Fruit fly (Drosophila melanogaster) whole organism, adult: ENCODE data around the gene bocks.
A peak's percentile ranks its signal among the peaks of the same experiment; 100 is the strongest.

Experiments used
- CG11617 ChIP-seq: fragments of 200-800 bp; sonication (Bioruptor generic); optimal IDR thresholded peaks from 2 replicates; lab custom pipeline; 2017; ENCODE audit warnings: mild to moderate bottlenecking, missing biosample characterization, missing genetic modification reagents, missing genetic modification characterization
- CG12768 ChIP-seq: fragments of 200-800 bp; sonication (Bioruptor generic); optimal IDR thresholded peaks from 2 replicates; lab custom pipeline; 2017; ENCODE audit warnings: missing biosample characterization, missing genetic modification characterization, mild to moderate bottlenecking, moderate library complexity, missing genetic modification reagents
- CG14711 ChIP-seq: fragments of 200-800 bp; sonication (Bioruptor generic); optimal IDR thresholded peaks from 2 replicates; lab custom pipeline; 2018; ENCODE audit warnings: missing biosample characterization, mild to moderate bottlenecking, missing genetic modification characterization, moderate library complexity
- CG1620 ChIP-seq: fragments of 200-800 bp; sonication (Bioruptor generic); optimal IDR thresholded peaks from 2 replicates; lab custom pipeline; 2016; ENCODE audit warnings: missing biosample characterization, missing genetic modification characterization
- CG33017 ChIP-seq: fragments of 200-800 bp; sonication (Bioruptor generic); optimal IDR thresholded peaks from 2 replicates; lab custom pipeline; 2018; ENCODE audit warnings: missing biosample characterization, mild to moderate bottlenecking, missing genetic modification characterization, moderate library complexity
- CG5204 ChIP-seq: fragments of 200-800 bp; sonication (Bioruptor generic); optimal IDR thresholded peaks from 2 replicates; lab custom pipeline; 2016; ENCODE audit warnings: missing biosample characterization, missing genetic modification characterization
- CG7045 ChIP-seq: fragments of 200-800 bp; sonication (Bioruptor generic); optimal IDR thresholded peaks from 2 replicates; lab custom pipeline; 2017; ENCODE audit warnings: missing biosample characterization, mild to moderate bottlenecking, missing genetic modification characterization
- CG7101 ChIP-seq: fragments of 200-800 bp; sonication (Bioruptor generic); optimal IDR thresholded peaks from 2 replicates; lab custom pipeline; 2018; ENCODE audit warnings: missing biosample characterization, mild to moderate bottlenecking, missing genetic modification characterization, moderate library complexity
- Clk ChIP-seq: fragments of 200-800 bp; sonication (Bioruptor generic); optimal IDR thresholded peaks from 2 replicates; lab custom pipeline; 2017; ENCODE audit warnings: missing biosample characterization, missing genetic modification characterization
- Crg-1 ChIP-seq: fragments of 200-800 bp; sonication (Bioruptor generic); optimal IDR thresholded peaks from 2 replicates; lab custom pipeline; 2016; ENCODE audit warnings: missing biosample characterization, missing genetic modification characterization
- Hr96 ChIP-seq: fragments of 200-800 bp; sonication (Bioruptor generic); optimal IDR thresholded peaks from 2 replicates; lab custom pipeline; 2016; ENCODE audit warnings: missing biosample characterization, missing genetic modification characterization
- Mnt ChIP-seq: fragments of 200-800 bp; sonication (Bioruptor generic); optimal IDR thresholded peaks from 2 replicates; lab custom pipeline; 2016; ENCODE audit warnings: missing biosample characterization, mild to moderate bottlenecking, missing genetic modification characterization
- bab1 ChIP-seq: fragments of 200-800 bp; sonication (Bioruptor generic); optimal IDR thresholded peaks from 3 replicates; lab custom pipeline; 2019; ENCODE audit warnings: missing biosample characterization, mild to moderate bottlenecking, missing genetic modification characterization, moderate library complexity
- cic ChIP-seq: fragments of 200-800 bp; sonication (Bioruptor generic); optimal IDR thresholded peaks from 2 replicates; lab custom pipeline; 2017; ENCODE audit warnings: missing biosample characterization, mild to moderate bottlenecking, missing genetic modification characterization, moderate library complexity
- cnc ChIP-seq, 2 experiments: fragments of >200 bp; optimal IDR thresholded peaks; 2 replicates each; lab custom pipeline; 2017
- kay ChIP-seq: fragments of 200-800 bp; sonication (Bioruptor generic); peaks from one replicate; lab custom pipeline; 2016; ENCODE audit warnings: missing biosample characterization, missing genetic modification characterization, borderline replicate concordance
- ovo ChIP-seq: fragments of 200-800 bp; sonication (Bioruptor generic); optimal IDR thresholded peaks from 2 replicates; lab custom pipeline; 2016; ENCODE audit warnings: missing biosample characterization, missing genetic modification characterization
- pad ChIP-seq: fragments of 200-800 bp; sonication (Bioruptor generic); optimal IDR thresholded peaks from 3 replicates; lab custom pipeline; 2017; ENCODE audit warnings: missing biosample characterization, missing genetic modification characterization, mild to moderate bottlenecking, moderate library complexity, missing genetic modification reagents
- tj ChIP-seq: fragments of 200-800 bp; sonication (Bioruptor generic); optimal IDR thresholded peaks from 3 replicates; lab custom pipeline; 2017; ENCODE audit warnings: missing biosample characterization, mild to moderate bottlenecking, missing genetic modification characterization, moderate library complexity
- toe ChIP-seq: fragments of 200-800 bp; sonication (Bioruptor generic); optimal IDR thresholded peaks from 2 replicates; lab custom pipeline; 2016; ENCODE audit warnings: missing biosample characterization, missing genetic modification characterization

bocks gene

dm6 chr3R:9598099-9598498 lies 7.3 kb upstream of the bocks start:
- TF ChIP-seq CG7045 (GFP tag; lab: Kevin White, UChicago), result no peak
- TF ChIP-seq CG7101 (tag; lab: Kevin White, UChicago), result no peak
- no peak for TF ChIP-seq kay (GFP tag; lab: Kevin White, UChicago)
- TF ChIP-seq ovo (GFP tag; lab: Kevin White, UChicago), result no peak
- TF ChIP-seq Hr96 (GFP tag; lab: Kevin White, UChicago), result no peak
- TF ChIP-seq CG5204 (GFP tag; lab: Kevin White, UChicago), result no peak
- TF ChIP-seq CG14711 (tag; lab: Kevin White, UChicago), result no peak
- no peak for TF ChIP-seq bab1 (GFP tag; lab: Kevin White, UChicago)
- no peak for TF ChIP-seq cnc (optimal IDR thresholded peaks at IDR 0.05; lab: Kevin White, UChicago)
- no peak for TF ChIP-seq Crg-1 (GFP tag; lab: Kevin White, UChicago)
- TF ChIP-seq cic, result no peak
- no peak for TF ChIP-seq Mnt (GFP tag; lab: Kevin White, UChicago)
- TF ChIP-seq CG33017 (tag; lab: Kevin White, UChicago), result no peak
- no peak for TF ChIP-seq Clk (GFP tag; lab: Kevin White, UChicago)
- TF ChIP-seq CG12768 (GFP tag; lab: Kevin White, UChicago), result no peak
- TF ChIP-seq CG11617, result no peak
- TF ChIP-seq toe (GFP tag; lab: Kevin White, UChicago), result no peak
- TF ChIP-seq CG1620, result no peak
- no peak for TF ChIP-seq tj
- TF ChIP-seq pad, result no peak

dm6 chr3R:9596615-9597014 lies 5.8 kb upstream of the bocks start:
- TF ChIP-seq CG14711 (tag; lab: Kevin White, UChicago) (no peak), bab1 (GFP tag; lab: Kevin White, UChicago) (no peak), pad (no peak), toe (GFP tag; lab: Kevin White, UChicago) (no peak), tj (no peak), cnc (optimal IDR thresholded peaks at IDR 0.05; lab: Kevin White, UChicago) (no peak), CG12768 (GFP tag; lab: Kevin White, UChicago) (no peak), CG33017 (tag; lab: Kevin White, UChicago) (no peak), Mnt (GFP tag; lab: Kevin White, UChicago) (no peak), cic (no peak), CG5204 (GFP tag; lab: Kevin White, UChicago) (no peak), Hr96 (GFP tag; lab: Kevin White, UChicago) (no peak), CG1620 (no peak), ovo (GFP tag; lab: Kevin White, UChicago) (no peak)

dm6 chr3R:9595681-9596357 lies 5.0 kb upstream of the bocks start:
- TF ChIP-seq CG33017 (tag; lab: Kevin White, UChicago), result no peak
- no peak for TF ChIP-seq CG12768 (GFP tag; lab: Kevin White, UChicago)
- TF ChIP-seq Mnt (GFP tag; lab: Kevin White, UChicago), result no peak
- no peak for TF ChIP-seq CG1620
- no peak for TF ChIP-seq Hr96 (GFP tag; lab: Kevin White, UChicago)
- TF ChIP-seq cic, result no peak
- no peak for TF ChIP-seq Crg-1 (GFP tag; lab: Kevin White, UChicago)
- TF ChIP-seq toe (GFP tag; lab: Kevin White, UChicago), result no peak
- no peak for TF ChIP-seq CG7101 (tag; lab: Kevin White, UChicago)
- TF ChIP-seq CG11617, result no peak
- no peak for TF ChIP-seq tj
- no peak for TF ChIP-seq pad
- TF ChIP-seq CG7045 (GFP tag; lab: Kevin White, UChicago), result no peak

- TF ChIP-seq tj (peak; percentile 4), pad (no peak)
Measured at dm6 chr3R:9594839-9595238, 4.0 kb upstream of the bocks start.

- TF ChIP-seq CG12768 (GFP tag; lab: Kevin White, UChicago), result no peak
- TF ChIP-seq pad, result no peak
- TF ChIP-seq cic, result no peak
- no peak for TF ChIP-seq toe (GFP tag; lab: Kevin White, UChicago)
- TF ChIP-seq Mnt (GFP tag; lab: Kevin White, UChicago), result no peak
- no peak for TF ChIP-seq Clk (GFP tag; lab: Kevin White, UChicago)
- TF ChIP-seq kay (GFP tag; lab: Kevin White, UChicago), result no peak
- no peak for TF ChIP-seq tj
- TF ChIP-seq CG14711 (tag; lab: Kevin White, UChicago), result no peak
- no peak for TF ChIP-seq ovo (GFP tag; lab: Kevin White, UChicago)
- TF ChIP-seq CG1620, result no peak
- no peak for TF ChIP-seq Hr96 (GFP tag; lab: Kevin White, UChicago)
- TF ChIP-seq cnc (optimal IDR thresholded peaks at IDR 0.05; lab: Kevin White, UChicago), result no peak
Measured at dm6 chr3R:9594251-9594581, 3.4 kb upstream of the bocks start.

- TF ChIP-seq CG5204 (GFP tag; lab: Kevin White, UChicago), result no peak
- TF ChIP-seq tj, result peak; percentile 91
- no peak for TF ChIP-seq CG14711 (tag; lab: Kevin White, UChicago)
- peak; percentile 1 for TF ChIP-seq Mnt (GFP tag; lab: Kevin White, UChicago)
- TF ChIP-seq cic, result no peak
- TF ChIP-seq ovo (GFP tag; lab: Kevin White, UChicago), result peak; percentile 5
Measured at dm6 chr3R:9593408-9594250, 2.8 kb upstream of the bocks start.
